Worm (Caenorhabditis elegans) whole organism, midembryonic: ENCODE data around the gene him-6.

Source experiments
- T22C8.4 ChIP-seq: fragments of 200-800 bp; sonication (Bioruptor generic); IDR thresholded peaks from 2 replicates; pipeline ENCODE4 v1.3.6; 2022; ENCODE audit warnings: missing genetic modification characterization, missing compliant biosample characterization
- cog-1 ChIP-seq: sonication (generic microtip); optimal IDR thresholded peaks from 2 replicates; lab custom pipeline; 2016; ENCODE audit warnings: missing genetic modification characterization, missing compliant biosample characterization
- flt-1 ChIP-seq: fragments of 200-800 bp; sonication (Bioruptor generic); IDR thresholded peaks from 2 replicates; pipeline ENCODE4 v1.3.6; 2022; ENCODE audit warnings: missing genetic modification characterization, missing compliant biosample characterization
- klf-2 ChIP-seq: fragments of 200-800 bp; sonication (Bioruptor generic); conservative IDR thresholded peaks from 2 replicates; pipeline ENCODE4 v1.3.6; 2022; ENCODE audit warnings: missing genetic modification reagents, missing genetic modification characterization, missing compliant biosample characterization
- med-1 ChIP-seq: sonication (generic microtip); optimal IDR thresholded peaks from 2 replicates; lab custom pipeline; 2017; ENCODE audit warnings: missing genetic modification characterization, mild to moderate bottlenecking, missing compliant biosample characterization, antibody characterized with exemption, missing genetic modification reagents; ENCODE audit not compliant: insufficient read depth
- ref-1 ChIP-seq: fragments of 200-800 bp; sonication (Bioruptor generic); conservative IDR thresholded peaks from 2 replicates; pipeline ENCODE4 v1.3.6; 2022; ENCODE audit warnings: missing genetic modification reagents, missing genetic modification characterization, missing compliant biosample characterization
- tab-1 ChIP-seq: fragments of 200-800 bp; sonication (Bioruptor generic); IDR thresholded peaks from 2 replicates; pipeline ENCODE4 v1.3.6; 2022; ENCODE audit warnings: missing genetic modification characterization, missing compliant biosample characterization
- ztf-23 ChIP-seq: fragments of 200-800 bp; sonication (Bioruptor generic); IDR thresholded peaks from 2 replicates; pipeline ENCODE4 v1.3.6; 2022; ENCODE audit warnings: missing genetic modification reagents, missing genetic modification characterization, missing compliant biosample characterization
- ztf-29 ChIP-seq: fragments of 200-800 bp; sonication (Bioruptor generic); IDR thresholded peaks from 2 replicates; pipeline ENCODE4 v1.3.6; 2022; ENCODE audit warnings: missing genetic modification reagents, missing genetic modification characterization, missing compliant biosample characterization

DNA sequence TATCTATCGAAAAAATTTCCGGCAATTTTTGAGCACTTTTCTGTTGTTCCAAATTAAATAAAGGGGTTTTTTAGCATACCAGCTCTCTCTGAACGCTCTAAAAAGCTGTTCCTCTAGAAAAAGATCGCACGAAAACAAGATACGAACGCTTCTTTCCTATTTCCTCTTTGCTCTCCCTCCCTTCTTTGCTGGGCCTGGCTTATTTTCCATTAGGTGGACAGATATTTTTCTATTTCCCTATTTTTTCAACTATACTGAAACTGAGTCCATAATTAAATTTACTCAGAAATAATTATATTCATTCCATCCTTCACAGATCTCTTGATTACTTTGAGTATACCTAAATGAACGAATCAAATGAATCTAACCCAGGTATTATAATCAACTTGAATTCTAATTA is 11.4 kb downstream of the him-6 start, which contains the start of gene sru-18:
- TF ChIP-seq med-1 (GFP tag; lab: Kevin White, UChicago) (no peak), flt-1 (GFP tag; lab: Robert Waterston, UW) (no peak), klf-2 (GFP tag; lab: Robert Waterston, UW) (no peak), ztf-23 (no peak), T22C8.4 (no peak), tab-1 (GFP tag; lab: Robert Waterston, UW) (no peak), cog-1 (tag; lab: Kevin White, UChicago) (no peak), ztf-29 (no peak), ref-1 (GFP tag; lab: Robert Waterston, UW) (no peak)
